Worm (Caenorhabditis elegans): ENCODE measurements around the gene fbxb-59.

The fbxb-59 gene

DNA sequence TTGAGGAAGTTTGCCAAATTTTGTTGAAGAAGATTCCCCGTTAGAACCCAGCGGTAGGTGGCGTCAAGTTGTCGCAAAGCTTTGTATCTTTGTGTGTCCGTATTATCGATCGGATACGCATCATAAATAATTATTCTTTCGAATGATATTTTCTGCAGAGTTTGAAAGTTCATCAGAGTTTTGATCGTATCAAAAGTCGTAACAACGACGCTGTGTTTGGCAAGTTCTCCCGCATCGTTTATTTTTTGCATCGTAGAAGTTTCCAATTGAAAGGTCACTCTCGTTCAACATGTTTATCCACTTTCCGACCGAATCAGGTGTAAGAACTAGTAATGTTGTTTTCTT, 42.9 kb downstream of the fbxb-59 start:
- peak; percentile 77 for TF ChIP-seq ama-1 (optimal IDR thresholded peaks at IDR 0.05)
- no peak for TF ChIP-seq nhr-237 (tag; optimal IDR thresholded peaks at IDR 0.05)

DNA sequence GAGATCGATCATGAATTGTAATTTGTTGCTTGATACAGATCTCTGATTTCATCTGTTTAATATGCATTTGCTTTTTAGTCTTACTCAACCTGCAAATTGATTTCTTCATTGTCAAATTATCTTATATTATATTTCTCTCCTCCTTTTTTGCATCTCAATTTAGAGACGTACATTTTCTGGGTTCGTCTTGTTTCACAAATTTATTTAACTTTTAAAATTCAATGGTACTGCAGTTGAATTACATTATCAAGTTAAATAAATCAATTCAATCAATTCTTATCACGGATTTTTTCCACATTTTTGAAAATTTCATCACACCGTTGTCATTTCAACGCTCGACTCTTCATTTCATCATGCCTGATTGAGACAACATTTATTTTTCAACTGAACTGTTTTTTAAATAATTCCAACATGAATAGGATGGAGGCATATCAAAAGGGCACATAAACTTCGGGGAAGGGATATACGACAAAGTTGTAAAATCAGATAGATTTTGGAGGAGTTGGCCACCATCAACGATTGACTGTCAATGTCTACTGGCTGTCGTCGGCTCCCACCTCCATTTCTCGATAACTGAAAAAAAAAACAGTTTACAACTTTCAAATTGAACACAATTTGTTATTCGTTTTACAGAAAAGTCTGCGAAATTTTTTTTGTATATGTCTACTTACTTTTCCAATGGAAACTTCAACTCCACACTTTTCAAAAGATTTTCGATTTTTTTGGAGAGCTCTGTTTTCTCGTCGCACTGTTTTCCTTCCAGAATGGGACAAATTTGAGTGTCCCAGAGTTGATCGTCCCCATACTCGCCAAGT, 43.5 kb downstream of the fbxb-59 start:
- TF ChIP-seq ceh-28 (tag; optimal IDR thresholded peaks at IDR 0.05) (peak; percentile 12), ztf-11 (tag; optimal IDR thresholded peaks at IDR 0.05) (no peak), sea-2 (GFP tag; optimal IDR thresholded peaks at IDR 0.05) (no peak), ceh-16 (tag; optimal IDR thresholded peaks at IDR 0.05) (no peak), hmg-11 (tag; optimal IDR thresholded peaks at IDR 0.05) (no peak), eor-1 (tag; optimal IDR thresholded peaks at IDR 0.05) (no peak), ceh-82 (tag; optimal IDR thresholded peaks at IDR 0.05) (no peak), fos-1 (tag; optimal IDR thresholded peaks at IDR 0.05) (no peak), pha-4 (tag; optimal IDR thresholded peaks at IDR 0.05) (peak; percentile 43), mml-1 (tag; optimal IDR thresholded peaks at IDR 0.05) (no peak), ZK546.5 (tag; optimal IDR thresholded peaks at IDR 0.05) (no peak), mdl-1 (tag; optimal IDR thresholded peaks at IDR 0.05) (no peak), ztf-4 (tag; optimal IDR thresholded peaks at IDR 0.05) (no peak), unc-62 (GFP tag; optimal IDR thresholded peaks at IDR 0.05) (no peak), lin-15B (tag; optimal IDR thresholded peaks at IDR 0.05) (no peak), nhr-23 (tag; optimal IDR thresholded peaks at IDR 0.05) (no peak), ceh-9 (tag; optimal IDR thresholded peaks at IDR 0.05) (no peak), lin-39 (tag; optimal IDR thresholded peaks at IDR 0.05) (no peak), ama-1 (optimal IDR thresholded peaks at IDR 0.05) (peak; percentile 77), nhr-25 (tag; optimal IDR thresholded peaks at IDR 0.05) (no peak), nhr-77 (tag; optimal IDR thresholded peaks at IDR 0.05) (no peak), nhr-237 (tag; optimal IDR thresholded peaks at IDR 0.05) (no peak), nfya-1 (tag; optimal IDR thresholded peaks at IDR 0.05; ENCODE audit: insufficient read depth) (no peak), skn-1 (tag; optimal IDR thresholded peaks at IDR 0.05) (no peak), elt-2 (tag; optimal IDR thresholded peaks at IDR 0.05) (peak; percentile 65), lsy-12 (tag; optimal IDR thresholded peaks at IDR 0.05) (no peak), daf-12 (tag; optimal IDR thresholded peaks at IDR 0.05) (no peak), nhr-11 (tag; optimal IDR thresholded peaks at IDR 0.05) (no peak), egl-27 (tag; optimal IDR thresholded peaks at IDR 0.05) (no peak), egl-5 (tag; optimal IDR thresholded peaks at IDR 0.05) (no peak), unc-39 (tag; optimal IDR thresholded peaks at IDR 0.05) (no peak), tbx-2 (tag; optimal IDR thresholded peaks at IDR 0.05) (no peak)

DNA sequence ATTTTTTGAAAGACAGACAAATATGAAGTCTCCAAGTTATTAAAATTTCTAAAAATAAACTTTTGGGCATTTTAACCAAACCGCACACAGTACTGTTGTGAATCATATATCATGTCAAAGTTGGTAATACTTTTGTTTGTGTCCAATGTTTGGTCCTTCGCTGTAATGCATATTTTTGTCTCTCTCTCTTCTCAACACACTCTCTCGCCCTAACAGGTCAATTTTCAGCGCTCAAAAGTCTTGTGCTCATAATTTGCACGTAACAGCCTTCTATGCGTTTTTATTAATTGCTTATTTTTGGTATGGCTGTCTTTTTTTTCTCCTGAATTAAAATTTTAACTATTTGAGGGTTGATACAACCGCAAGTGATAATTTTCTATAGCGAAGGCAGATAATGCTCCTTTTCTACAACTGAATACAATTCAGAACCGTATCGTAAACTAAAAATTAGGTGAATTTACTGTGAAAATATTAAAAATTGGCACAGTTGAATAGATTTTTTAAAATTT, 44.2 kb downstream of the fbxb-59 start:
- no peak for TF ChIP-seq nhr-67 (tag; optimal IDR thresholded peaks at IDR 0.05)

DNA sequence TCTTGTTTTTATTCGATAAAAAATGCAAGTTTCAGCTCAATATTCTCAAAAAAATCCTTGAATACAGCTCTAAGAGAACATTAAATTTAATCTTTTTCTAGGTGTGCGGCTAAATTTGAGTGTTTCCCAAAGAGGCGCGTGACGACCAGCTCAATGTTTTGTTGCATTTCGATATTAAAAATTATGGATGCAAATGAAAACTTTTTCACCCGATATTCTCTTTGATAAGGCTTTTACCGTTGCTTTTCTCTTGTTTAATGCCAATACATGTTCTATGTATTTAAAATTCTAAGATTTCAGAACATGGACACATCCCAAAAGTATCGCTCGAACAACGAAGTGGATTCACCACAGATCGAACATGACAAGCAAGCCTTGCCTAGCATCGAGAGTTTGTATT, 47.8 kb downstream of the fbxb-59 start, which contains the start of gene F19B2.6:
Gene F19B2.6, plus strand, starts transcription at position 301 of the 400 bp plus-strand sequence.
- TF ChIP-seq nhr-77 (tag; optimal IDR thresholded peaks at IDR 0.05) (no peak), elt-2 (tag; optimal IDR thresholded peaks at IDR 0.05) (no peak), ceh-82 (tag; optimal IDR thresholded peaks at IDR 0.05) (no peak), ceh-16 (tag; optimal IDR thresholded peaks at IDR 0.05) (no peak), daf-12 (tag; optimal IDR thresholded peaks at IDR 0.05) (no peak), elt-3 (tag; optimal IDR thresholded peaks at IDR 0.05) (no peak), egl-27 (tag; optimal IDR thresholded peaks at IDR 0.05) (no peak)
